Fruit fly (Drosophila melanogaster): ENCODE data around the gene CG4287.

Gene CG4287

DNA sequence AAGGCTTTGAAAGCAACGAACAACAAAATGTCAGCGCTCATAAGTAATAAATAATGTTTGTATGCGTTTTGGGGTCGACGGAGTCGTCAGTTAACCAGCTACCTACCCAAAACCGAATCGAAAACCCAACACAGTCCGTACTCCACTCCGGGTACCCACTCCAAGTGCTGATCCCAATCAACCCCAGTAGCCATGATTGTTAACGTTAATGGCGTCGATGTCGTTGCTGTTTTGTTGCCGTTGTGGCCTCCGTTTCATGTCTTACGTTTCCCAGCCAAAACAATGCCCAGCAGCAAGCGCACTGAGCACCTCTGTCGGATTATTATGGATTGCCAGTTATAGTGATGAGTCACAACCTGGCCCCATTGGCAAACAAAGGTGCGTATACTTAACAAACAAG lies 45.4 kb upstream of the CG4287 start, which contains the start of gene GATAe (continued):
- TF ChIP-seq CG18599 (GFP tag; optimal IDR thresholded peaks at IDR 0.05) (no peak), Spps (tag; optimal IDR thresholded peaks at IDR 0.05) (no peak), tap (tag; optimal IDR thresholded peaks at IDR 0.05) (no peak), phol (tag; optimal IDR thresholded peaks at IDR 0.05) (peak; percentile 18)

DNA sequence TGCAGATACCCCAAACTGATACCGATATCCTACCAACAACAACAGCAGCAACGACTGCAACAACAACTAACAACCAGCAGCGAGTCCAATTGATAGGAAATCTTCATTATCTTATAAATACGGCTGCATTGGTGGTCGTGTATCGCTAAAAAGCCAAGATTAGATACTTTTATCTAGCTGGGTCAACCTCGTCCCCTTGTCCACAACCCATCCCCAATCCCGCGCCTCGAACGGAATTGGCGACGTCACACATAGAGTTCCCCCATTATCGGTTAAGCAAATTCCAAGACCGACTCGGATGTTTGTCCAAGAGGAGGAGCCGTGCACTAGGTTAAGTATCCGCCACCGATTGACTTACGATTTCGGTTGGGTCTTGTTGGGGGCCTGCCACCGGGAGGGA lies 44.6 kb upstream of the CG4287 start:
- TF ChIP-seq Med (GFP tag) (peak; percentile 21), cg (GFP tag; optimal IDR thresholded peaks at IDR 0.05) (peak; percentile 4), Dip3 (GFP tag; optimal IDR thresholded peaks at IDR 0.05) (no peak), Opbp (GFP tag; IDR thresholded peaks at IDR 0.05; ENCODE audit: partially characterized antibody) (0 out of 3 replicates have a peak, but pooled peaks have one; percentile 15), cwo (GFP tag; optimal IDR thresholded peaks at IDR 0.05) (peak; percentile 7), GATAe (GFP tag; conservative IDR thresholded peaks at IDR 0.05) (peak; percentile 92), CG34376 (GFP tag; optimal IDR thresholded peaks at IDR 0.05) (peak; percentile 58), BtbVII (GFP tag; optimal IDR thresholded peaks at IDR 0.05) (peak; percentile 16), Stat92E (GFP tag; optimal IDR thresholded peaks at IDR 0.05) (no peak), Abd-B (GFP tag; optimal IDR thresholded peaks at IDR 0.05) (no peak), CG16779 (GFP tag; IDR thresholded peaks at IDR 0.05) (no peak), sug (tag; optimal IDR thresholded peaks at IDR 0.05) (peak; percentile 92), Hr78 (GFP tag; optimal IDR thresholded peaks at IDR 0.05) (peak in 1 of 2 experiments; percentile 23), sd (tag; optimal IDR thresholded peaks at IDR 0.05) (peak; percentile 58), sr (GFP tag; IDR thresholded peaks at IDR 0.05) (no peak), Atf6 (GFP tag; IDR thresholded peaks at IDR 0.05) (0 out of 2 replicates have a peak, but pooled peaks have one; percentile 10), ara (GFP tag; IDR thresholded peaks at IDR 0.05) (no peak), Ravus (GFP tag; IDR thresholded peaks at IDR 0.05) (no peak), CG34422 (GFP tag; IDR thresholded peaks at IDR 0.05) (no peak), Hmr (GFP tag; optimal IDR thresholded peaks at IDR 0.05) (peak; percentile 2), CG4360 (GFP tag; IDR thresholded peaks at IDR 0.05) (peak; percentile 78), chinmo (GFP tag; IDR thresholded peaks at IDR 0.05; ENCODE audit: partially characterized antibody) (0 out of 4 replicates have a peak, but pooled peaks have one; percentile 19), mirr (GFP tag; optimal IDR thresholded peaks at IDR 0.05) (peak; percentile 28), CG6654 (GFP tag; optimal IDR thresholded peaks at IDR 0.05) (no peak), exex (tag; optimal IDR thresholded peaks at IDR 0.05) (peak; percentile 37), unpg (GFP tag; optimal IDR thresholded peaks at IDR 0.05) (no peak), CG10209 (GFP tag; optimal IDR thresholded peaks at IDR 0.05) (no peak), CG10543 (GFP tag; optimal IDR thresholded peaks at IDR 0.05) (peak; percentile 52), crol (GFP tag; IDR thresholded peaks at IDR 0.05) (peak; percentile 58; the same call in 1 of the 2 replicates), Lhr (GFP tag; optimal IDR thresholded peaks at IDR 0.05) (no peak)

DNA sequence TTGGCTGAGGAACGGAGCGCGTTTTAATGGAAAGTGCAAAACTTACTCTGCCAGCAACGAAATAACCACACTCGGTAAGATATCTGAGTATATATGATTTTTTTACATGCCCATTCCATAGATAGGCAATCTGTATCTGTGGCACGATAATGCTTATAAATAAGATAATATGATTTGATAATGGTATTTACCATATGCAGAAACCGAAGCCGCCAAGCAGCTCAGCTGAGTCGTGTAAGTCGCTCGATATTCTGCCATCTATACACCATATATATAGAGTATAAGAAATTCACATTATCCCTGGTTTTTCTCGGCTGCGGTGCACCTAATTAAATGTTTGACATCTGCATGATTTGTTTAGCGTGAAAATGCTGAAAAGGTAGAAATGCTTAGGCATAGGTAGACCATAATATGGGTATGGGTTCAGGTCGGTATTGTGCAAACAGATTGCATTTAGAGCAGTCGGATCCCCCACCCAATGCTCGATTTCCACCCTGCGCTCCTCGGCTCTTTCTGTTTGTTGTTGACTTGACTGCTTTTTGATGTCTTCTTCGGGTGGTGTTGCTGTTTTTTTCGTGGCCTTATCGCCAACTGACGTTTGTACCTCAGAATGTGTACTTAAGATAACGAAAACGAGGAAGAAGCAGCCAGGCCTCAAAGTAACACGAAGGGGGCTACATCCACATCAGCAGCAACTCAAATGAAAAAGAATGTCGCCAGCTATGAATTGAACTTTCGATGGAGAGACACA lies 43.3 kb upstream of the CG4287 start:
- TF ChIP-seq al (GFP tag; IDR thresholded peaks at IDR 0.05) (no peak), CG5953 (GFP tag; IDR thresholded peaks at IDR 0.05) (no peak), CG12219 (GFP tag; optimal IDR thresholded peaks at IDR 0.05) (no peak), CG4730 (GFP tag; IDR thresholded peaks at IDR 0.05) (no peak), CG4360 (GFP tag; IDR thresholded peaks at IDR 0.05) (peak; percentile 20), mld (GFP tag; IDR thresholded peaks at IDR 0.05; ENCODE audit: partially characterized antibody) (no peak), CG17328 (GFP tag; IDR thresholded peaks at IDR 0.05) (no peak), CG10462 (GFP tag; optimal IDR thresholded peaks at IDR 0.05) (no peak), D19A (tag; optimal IDR thresholded peaks at IDR 0.05) (peak; percentile 69), kni (GFP tag; optimal IDR thresholded peaks at IDR 0.05) (peak; percentile 47), vnd (GFP tag; IDR thresholded peaks at IDR 0.05; ENCODE audit: partially characterized antibody) (no peak), ems (GFP tag; optimal IDR thresholded peaks at IDR 0.05) (no peak), Med (GFP tag) (peak; percentile 73), CG32772 (GFP tag; IDR thresholded peaks at IDR 0.05) (no peak), E2f2 (GFP tag; IDR thresholded peaks at IDR 0.05) (no peak)
